Worm (Caenorhabditis elegans): ENCODE measurements around the gene Y45G12C.1.

Y45G12C.1 gene

DNA sequence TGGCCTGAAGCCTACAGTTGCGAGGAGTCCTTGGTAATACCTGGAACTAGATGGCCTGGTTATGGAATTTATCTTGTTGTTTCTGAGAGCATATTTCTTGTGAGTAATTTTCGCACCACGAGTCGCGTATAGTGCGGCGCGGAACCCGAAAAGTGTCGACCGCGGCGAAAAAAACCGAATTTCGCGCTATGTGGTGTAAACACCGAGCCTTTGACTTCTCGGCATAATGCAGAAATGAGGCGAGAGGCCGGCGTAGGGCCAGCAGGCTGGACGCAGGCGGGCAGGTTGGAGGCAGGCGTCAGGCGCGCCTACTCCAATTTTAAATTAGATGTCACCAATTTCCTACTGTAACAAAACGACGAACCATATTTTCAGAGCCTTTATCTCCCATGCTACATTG is 10.2 kb downstream of the Y45G12C.1 start:
- TF ChIP-seq unc-62 (GFP tag; optimal IDR thresholded peaks at IDR 0.05) = no peak
- no peak for TF ChIP-seq ceh-16 (tag; optimal IDR thresholded peaks at IDR 0.05)
- no peak for TF ChIP-seq nhr-6 (tag; optimal IDR thresholded peaks at IDR 0.05)
- TF ChIP-seq gmeb-1 (tag; optimal IDR thresholded peaks at IDR 0.05) = no peak
- no peak for TF ChIP-seq nhr-21 (tag; optimal IDR thresholded peaks at IDR 0.05)
- TF ChIP-seq lin-13 (GFP tag; optimal IDR thresholded peaks at IDR 0.05) = no peak
- no peak for TF ChIP-seq nhr-10 (tag; optimal IDR thresholded peaks at IDR 0.05)
- no peak for TF ChIP-seq dmd-4 (tag; optimal IDR thresholded peaks at IDR 0.05)
- TF ChIP-seq skn-1 (tag; optimal IDR thresholded peaks at IDR 0.05) = no peak
- no peak for TF ChIP-seq sma-9 (GFP tag; optimal IDR thresholded peaks at IDR 0.05)
- no peak for TF ChIP-seq sma-9 (tag; optimal IDR thresholded peaks at IDR 0.05)
- no peak for TF ChIP-seq nhr-77 (tag; optimal IDR thresholded peaks at IDR 0.05)
- TF ChIP-seq zag-1 (tag; optimal IDR thresholded peaks at IDR 0.05) = no peak
- no peak for TF ChIP-seq F13H6.1 (tag; optimal IDR thresholded peaks at IDR 0.05)

- TF ChIP-seq nhr-237 (tag; optimal IDR thresholded peaks at IDR 0.05) (no peak), unc-39 (tag; optimal IDR thresholded peaks at IDR 0.05) (no peak), peb-1 (tag; optimal IDR thresholded peaks at IDR 0.05) (no peak), nhr-23 (tag; optimal IDR thresholded peaks at IDR 0.05) (no peak), aly-2 (tag; optimal IDR thresholded peaks at IDR 0.05) (no peak), unc-55 (GFP tag; optimal IDR thresholded peaks at IDR 0.05) (no peak), mdl-1 (tag; optimal IDR thresholded peaks at IDR 0.05) (no peak)
Observed at ce11 chrV:2577603-2578002, 12.1 kb downstream of the Y45G12C.1 start, which contains the start of gene srt-4. Gene srt-4 (plus strand): TSS chrV:2577903.

DNA sequence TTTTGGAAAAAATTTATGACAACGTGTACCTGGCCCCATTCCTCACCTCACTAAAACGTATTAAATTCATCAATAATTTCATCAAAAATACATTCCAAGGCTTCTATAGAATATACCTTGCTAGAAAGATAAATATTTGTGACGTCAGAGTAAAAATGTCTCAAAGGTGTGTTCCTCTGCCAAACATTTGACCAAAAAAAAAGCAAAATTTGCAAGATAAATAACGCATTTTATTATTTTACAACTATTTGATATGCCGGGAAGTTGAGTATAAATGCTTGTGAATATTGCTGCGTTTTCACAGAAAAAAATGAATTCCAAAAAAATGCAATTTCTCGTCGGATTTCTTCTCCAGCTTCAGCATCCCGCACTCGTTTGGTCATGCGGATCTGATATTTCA is 15.1 kb downstream of the Y45G12C.1 start, which contains the start of gene C29G2.3:
Gene C29G2.3, plus strand, starts transcription at position 301 of the 400 bp plus-strand sequence.
- TF ChIP-seq mbf-1 (tag; optimal IDR thresholded peaks at IDR 0.05) (no peak), snpc-4 (tag; optimal IDR thresholded peaks at IDR 0.05) (no peak), C34F6.9 (tag; optimal IDR thresholded peaks at IDR 0.05) (no peak), unc-55 (GFP tag; optimal IDR thresholded peaks at IDR 0.05) (no peak), nhr-10 (tag; optimal IDR thresholded peaks at IDR 0.05) (no peak)

DNA sequence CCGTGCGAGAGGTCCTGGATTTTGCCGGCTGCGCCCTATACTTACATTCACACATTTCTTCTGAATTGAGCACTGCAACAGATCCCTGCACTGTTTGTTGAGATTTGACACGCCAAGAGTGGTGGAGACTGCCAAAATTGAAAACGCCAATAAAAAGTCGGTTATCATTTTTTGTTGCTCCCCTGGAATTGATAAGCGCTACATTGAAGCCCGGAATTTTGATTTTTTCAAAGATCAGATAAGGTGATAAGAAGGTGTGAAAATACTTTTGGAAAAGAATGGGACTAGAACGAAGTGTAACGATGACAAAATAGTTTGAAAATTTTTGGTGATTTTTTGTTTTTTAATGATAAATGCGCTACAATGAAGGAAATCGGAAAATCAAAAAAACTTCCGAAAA is 20.2 kb downstream of the Y45G12C.1 start, which contains the start of gene C29G2.6:
Gene C29G2.6, minus strand, starts transcription at position 182 of the 400 bp plus-strand sequence.
- no peak for TF ChIP-seq elt-3 (tag; optimal IDR thresholded peaks at IDR 0.05)
- no peak for TF ChIP-seq aly-2 (tag; optimal IDR thresholded peaks at IDR 0.05)
- no peak for TF ChIP-seq snpc-4 (tag; optimal IDR thresholded peaks at IDR 0.05)
- no peak for TF ChIP-seq lsy-2 (tag; optimal IDR thresholded peaks at IDR 0.05)
- TF ChIP-seq sma-9 (GFP tag; optimal IDR thresholded peaks at IDR 0.05) = no peak
- no peak for TF ChIP-seq sma-9 (tag; optimal IDR thresholded peaks at IDR 0.05)
- no peak for TF ChIP-seq zag-1 (tag; optimal IDR thresholded peaks at IDR 0.05)
- TF ChIP-seq fos-1 (tag; optimal IDR thresholded peaks at IDR 0.05) = peak; percentile 42
- no peak for TF ChIP-seq ztf-1 (GFP tag; conservative IDR thresholded peaks at IDR 0.05)

- TF ChIP-seq snpc-4 (tag; optimal IDR thresholded peaks at IDR 0.05) (no peak), crh-2 (tag; optimal IDR thresholded peaks at IDR 0.05) (no peak), mbf-1 (tag; optimal IDR thresholded peaks at IDR 0.05) (no peak), peb-1 (tag; optimal IDR thresholded peaks at IDR 0.05) (no peak), lin-11 (tag; optimal IDR thresholded peaks at IDR 0.05) (no peak), skn-1 (tag; optimal IDR thresholded peaks at IDR 0.05) (no peak), ceh-16 (tag; optimal IDR thresholded peaks at IDR 0.05) (no peak), dmd-4 (tag; optimal IDR thresholded peaks at IDR 0.05) (no peak), sma-9 (GFP tag; optimal IDR thresholded peaks at IDR 0.05) (no peak), sma-9 (tag; optimal IDR thresholded peaks at IDR 0.05) (no peak), aly-2 (tag; optimal IDR thresholded peaks at IDR 0.05) (no peak), nhr-77 (tag; optimal IDR thresholded peaks at IDR 0.05) (no peak), fos-1 (tag; optimal IDR thresholded peaks at IDR 0.05) (no peak), nhr-25 (tag; optimal IDR thresholded peaks at IDR 0.05) (no peak)
Observed at ce11 chrV:2589834-2590233, 24.4 kb downstream of the Y45G12C.1 start.

ce11 chrV:2592173-2592676 is 26.7 kb downstream of the Y45G12C.1 start, which contains the start of gene irg-3:
Gene irg-3 (plus strand): TSS chrV:2592591.
- TF ChIP-seq gmeb-1 (tag; optimal IDR thresholded peaks at IDR 0.05) (peak; percentile 6), nhr-237 (tag; optimal IDR thresholded peaks at IDR 0.05) (no peak), sma-9 (GFP tag; optimal IDR thresholded peaks at IDR 0.05) (no peak), sma-9 (tag; optimal IDR thresholded peaks at IDR 0.05) (no peak), nhr-77 (tag; optimal IDR thresholded peaks at IDR 0.05) (no peak), fos-1 (tag; optimal IDR thresholded peaks at IDR 0.05) (peak; percentile 53), nhr-21 (tag; optimal IDR thresholded peaks at IDR 0.05) (no peak)
